Worm (Caenorhabditis elegans) whole organism, young adult: ENCODE measurements around the gene M163.21.

Experiments
- F23B12.7 ChIP-seq: sonication (generic microtip); optimal IDR thresholded peaks from 2 replicates; lab custom pipeline; 2017; ENCODE audit warnings: missing genetic modification characterization, mild to moderate bottlenecking, missing compliant biosample characterization, antibody characterized with exemption, moderate library complexity; ENCODE audit not compliant: insufficient read depth
- F39B2.1 ChIP-seq: fragments of 200-800 bp; sonication (Bioruptor generic); IDR thresholded peaks from 2 replicates; pipeline ENCODE4 v1.3.6; 2022; ENCODE audit warnings: missing genetic modification reagents, missing genetic modification characterization, missing compliant biosample characterization
- ZK185.1 ChIP-seq: sonication (generic microtip); optimal IDR thresholded peaks from 2 replicates; lab custom pipeline; 2016; ENCODE audit warnings: mild to moderate bottlenecking, missing genetic modification characterization, missing compliant biosample characterization; ENCODE audit not compliant: poor library complexity, severe bottlenecking
- ceh-100 ChIP-seq: fragments of 200-800 bp; sonication (Bioruptor generic); IDR thresholded peaks from 2 replicates; pipeline ENCODE4 v1.3.6; 2022; ENCODE audit warnings: missing genetic modification reagents, missing genetic modification characterization, missing compliant biosample characterization
- nhr-179 ChIP-seq: sonication (generic microtip); optimal IDR thresholded peaks from 2 replicates; lab custom pipeline; 2016; ENCODE audit warnings: mild to moderate bottlenecking, missing genetic modification characterization, missing compliant biosample characterization
- nhr-80 ChIP-seq: sonication (generic microtip); optimal IDR thresholded peaks from 2 replicates; lab custom pipeline; 2016; ENCODE audit warnings: missing genetic modification characterization, missing compliant biosample characterization
- snpc-1.3 ChIP-seq: sonication (generic microtip); optimal IDR thresholded peaks from 2 replicates; lab custom pipeline; 2017; ENCODE audit warnings: missing genetic modification characterization, mild to moderate bottlenecking, missing compliant biosample characterization, antibody characterized with exemption, moderate library complexity, missing genotype, missing genetic modification reagents; ENCODE audit not compliant: insufficient read depth

DNA sequence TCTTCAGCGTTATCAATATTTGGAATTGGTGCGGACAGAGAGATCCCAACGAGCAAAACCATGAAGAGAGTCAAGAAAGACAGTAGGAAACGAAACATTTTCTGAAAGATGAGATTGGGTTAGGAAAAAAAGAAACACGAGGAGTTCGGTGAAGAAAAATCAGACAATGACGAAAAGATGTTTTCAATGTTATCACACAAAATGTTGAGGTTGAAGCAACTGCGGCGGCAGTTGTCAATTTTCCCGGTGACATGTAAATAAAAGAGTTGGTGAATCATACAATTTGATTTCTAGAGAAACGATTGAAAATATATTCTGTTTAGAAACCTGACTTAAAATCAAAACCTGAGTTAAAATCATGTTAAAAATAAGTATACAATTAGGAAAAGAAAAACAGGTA is 12.9 kb upstream of the M163.21 start, which contains the start of gene F23D12.7:
- TF ChIP-seq nhr-179 (tag; lab: Kevin White, UChicago): no peak
- TF ChIP-seq F23B12.7 (tag; lab: Kevin White, UChicago): no peak
- TF ChIP-seq ceh-100: no peak
- TF ChIP-seq F39B2.1 (GFP tag; lab: Robert Waterston, UW): no peak
- TF ChIP-seq ZK185.1: no peak
- TF ChIP-seq snpc-1.3: no peak
- TF ChIP-seq nhr-80 (tag; lab: Kevin White, UChicago): no peak
